Fruit fly (Drosophila melanogaster) whole organism, pupa: ENCODE data around the gene STUB1.

ENCODE experiments used
- CG13204 ChIP-seq: fragments of 200-800 bp; sonication (Bioruptor generic); optimal IDR thresholded peaks from 2 replicates; lab custom pipeline; 2018; ENCODE audit warnings: missing biosample characterization, mild to moderate bottlenecking, missing genetic modification characterization, moderate library complexity
- CG15710 ChIP-seq: fragments of 200-800 bp; sonication (Bioruptor generic); optimal IDR thresholded peaks from 2 replicates; lab custom pipeline; 2018; ENCODE audit warnings: missing biosample characterization, mild to moderate bottlenecking, missing genetic modification characterization, moderate library complexity
- CG17806 ChIP-seq: fragments of 200-800 bp; sonication (Bioruptor generic); optimal IDR thresholded peaks from 2 replicates; lab custom pipeline; 2018; ENCODE audit warnings: missing biosample characterization, mild to moderate bottlenecking, missing genetic modification characterization, moderate library complexity
- CG4496 ChIP-seq: fragments of 200-800 bp; sonication (Bioruptor generic); IDR thresholded peaks from 3 replicates; pipeline ENCODE4 v1.3.6; 2022; ENCODE audit warnings: missing biosample characterization, missing genetic modification characterization
- CG8301 ChIP-seq: fragments of 200-800 bp; sonication (Bioruptor generic); optimal IDR thresholded peaks from 2 replicates; lab custom pipeline; 2018; ENCODE audit warnings: missing biosample characterization, mild to moderate bottlenecking, missing genetic modification characterization
- CG9948 ChIP-seq: fragments of 200-800 bp; sonication (Bioruptor generic); optimal IDR thresholded peaks from 2 replicates; lab custom pipeline; 2018; ENCODE audit warnings: missing biosample characterization, mild to moderate bottlenecking, missing genetic modification characterization, moderate library complexity
- EcR ChIP-seq: fragments of 200-800 bp; sonication (Bioruptor generic); optimal IDR thresholded peaks from 3 replicates; lab custom pipeline; 2019; ENCODE audit warnings: missing biosample characterization, missing genetic modification characterization, mild to moderate bottlenecking, moderate library complexity, missing genetic modification reagents

dm6 chr2L:10387869-10388726 is 49.2 kb upstream of the STUB1 start, which contains the start of gene da:
- peak; percentile 65; the same call in 2 of the 3 replicates for TF ChIP-seq CG4496 (GFP tag; lab: Robert Waterston, UW)
- peak; percentile 39 for TF ChIP-seq CG15710
- peak; percentile 16 for TF ChIP-seq CG8301 (tag; lab: Kevin White, UChicago)
- TF ChIP-seq CG13204 (GFP tag; lab: Kevin White, UChicago): no peak
- no peak for TF ChIP-seq EcR (GFP tag; lab: Kevin White, UChicago)
- peak; percentile 32 for TF ChIP-seq CG9948 (tag; lab: Kevin White, UChicago)
- TF ChIP-seq CG17806 (tag; lab: Kevin White, UChicago): peak; percentile 31
